Worm (Caenorhabditis elegans) whole organism, early embryonic: Measurements from ENCODE around the gene C05C9.1.

Experiments
- F13C5.2 ChIP-seq: sonication (generic microtip); optimal IDR thresholded peaks from 2 replicates; lab custom pipeline; 2017; ENCODE audit warnings: mild to moderate bottlenecking, missing genetic modification characterization, inconsistent platforms, missing compliant biosample characterization
- ama-1 ChIP-seq: fragments of 150-350 bp; optimal IDR thresholded peaks from 2 replicates; lab custom pipeline; 2014
- ceh-36 ChIP-seq: sonication (generic microtip); optimal IDR thresholded peaks from 2 replicates; lab custom pipeline; 2016; ENCODE audit warnings: missing genetic modification characterization, inconsistent platforms, missing compliant biosample characterization
- flt-1 ChIP-seq: fragments of 200-800 bp; sonication (Bioruptor generic); IDR thresholded peaks from 2 replicates; pipeline ENCODE4 v1.3.6; 2022; ENCODE audit warnings: missing genetic modification characterization, missing compliant biosample characterization
- scrt-1 ChIP-seq: fragments of 200-800 bp; sonication (Bioruptor generic); IDR thresholded peaks from 2 replicates; pipeline ENCODE4 v1.3.6; 2022; ENCODE audit warnings: missing genetic modification characterization, missing compliant biosample characterization
- tra-4 ChIP-seq: sonication (generic microtip); optimal IDR thresholded peaks from 2 replicates; lab custom pipeline; 2017; ENCODE audit warnings: missing genetic modification characterization, missing compliant biosample characterization

ce11 chrX:11114420-11114819 lies 46.2 kb upstream of the C05C9.1 start:
- TF ChIP-seq ama-1 (lab: Kevin White, UChicago), result no peak
- TF ChIP-seq tra-4 (tag; lab: Kevin White, UChicago), result no peak
- no peak for TF ChIP-seq scrt-1 (GFP tag; lab: Robert Waterston, UW)
- TF ChIP-seq flt-1 (GFP tag; lab: Robert Waterston, UW), result no peak
- no peak for TF ChIP-seq F13C5.2 (tag; lab: Kevin White, UChicago)
- no peak for TF ChIP-seq ceh-36 (tag; lab: Kevin White, UChicago)
